Worm (Caenorhabditis elegans) whole organism, L2 larva: ENCODE measurements around the gene srsx-37.
"Not testable (repeated sequence)": the region's sequence is repeated elsewhere in the genome, so short reads cannot be mapped to it uniquely, and the experiment has no call there.

Experiments used
- C34F6.9 ChIP-seq: fragments of 150-350 bp; optimal IDR thresholded peaks from 2 replicates; lab custom pipeline; 2014; ENCODE audit warnings: missing biosample characterization, missing genetic modification characterization
- Y55F3AM.14 ChIP-seq: fragments of 200-800 bp; sonication (Bioruptor generic); optimal IDR thresholded peaks from 2 replicates; lab custom pipeline; 2018; ENCODE audit warnings: mild to moderate bottlenecking, missing genetic modification characterization, missing compliant biosample characterization
- ZK546.5 ChIP-seq: sonication (generic microtip); optimal IDR thresholded peaks from 2 replicates; lab custom pipeline; 2017; ENCODE audit warnings: missing biosample characterization, missing genetic modification characterization
- alr-1 ChIP-seq: fragments of 150-350 bp; optimal IDR thresholded peaks from 2 replicates; lab custom pipeline; 2014; ENCODE audit warnings: missing biosample characterization, missing genetic modification characterization
- aly-2 ChIP-seq: fragments of 150-350 bp; optimal IDR thresholded peaks from 2 replicates; lab custom pipeline; 2014; ENCODE audit warnings: missing biosample characterization, missing genetic modification characterization
- ama-1 ChIP-seq: fragments of 150-350 bp; optimal IDR thresholded peaks from 2 replicates; lab custom pipeline; 2018; ENCODE audit warnings: inconsistent platforms
- ceh-16 ChIP-seq: fragments of 150-350 bp; optimal IDR thresholded peaks from 2 replicates; lab custom pipeline; 2014; ENCODE audit warnings: missing biosample characterization, missing genetic modification characterization
- ceh-82 ChIP-seq: fragments of 150-350 bp; optimal IDR thresholded peaks from 2 replicates; lab custom pipeline; 2014; ENCODE audit warnings: missing biosample characterization, missing genetic modification characterization
- crh-2 ChIP-seq: sonication (generic microtip); optimal IDR thresholded peaks from 2 replicates; lab custom pipeline; 2017; ENCODE audit warnings: missing biosample characterization, missing genetic modification characterization
- dmd-4 ChIP-seq: sonication (generic microtip); optimal IDR thresholded peaks from 2 replicates; lab custom pipeline; 2017; ENCODE audit warnings: missing biosample characterization, missing genetic modification characterization
- elt-1 ChIP-seq: fragments of 150-350 bp; optimal IDR thresholded peaks from 2 replicates; lab custom pipeline; 2014; ENCODE audit warnings: missing biosample characterization, missing genetic modification characterization
- elt-3 ChIP-seq: sonication (generic microtip); optimal IDR thresholded peaks from 2 replicates; lab custom pipeline; 2017; ENCODE audit warnings: missing biosample characterization, missing genetic modification characterization
- fos-1 ChIP-seq: fragments of 150-350 bp; optimal IDR thresholded peaks from 2 replicates; lab custom pipeline; 2014; ENCODE audit warnings: missing biosample characterization, missing genetic modification characterization
- gmeb-1 ChIP-seq: fragments of 150-350 bp; optimal IDR thresholded peaks from 2 replicates; lab custom pipeline; 2014; ENCODE audit warnings: missing biosample characterization, missing genetic modification characterization
- lin-11 ChIP-seq: fragments of 150-350 bp; sonication (generic microtip); optimal IDR thresholded peaks from 2 replicates; lab custom pipeline; 2014; ENCODE audit warnings: missing biosample characterization, missing genetic modification characterization, inconsistent platforms, mixed read lengths
- lin-13 ChIP-seq: fragments of 150-350 bp; optimal IDR thresholded peaks from 2 replicates; lab custom pipeline; 2014; ENCODE audit warnings: missing biosample characterization, missing genetic modification reagents, missing genetic modification characterization
- lsy-2 ChIP-seq, 2 experiments: fragments of 150-350 bp in 1 of 2; sonication (generic microtip) in 1 of 2; optimal IDR thresholded peaks; 2 replicates each; lab custom pipeline; 2014 to 2017; ENCODE audit warnings: missing biosample characterization in 2 of 2, missing genetic modification characterization in 2 of 2
- mab-5 ChIP-seq: fragments of 150-350 bp; optimal IDR thresholded peaks from 2 replicates; lab custom pipeline; 2014; ENCODE audit warnings: missing biosample characterization, missing genetic modification characterization
- mdl-1 ChIP-seq, 2 experiments: fragments of 150-350 bp in 1 of 2; sonication (generic microtip) in 1 of 2; optimal IDR thresholded peaks; 2 replicates each; lab custom pipeline; 2017; ENCODE audit warnings: missing biosample characterization in 2 of 2, missing genetic modification characterization in 2 of 2
- nhr-10 ChIP-seq: sonication (generic microtip); optimal IDR thresholded peaks from 2 replicates; lab custom pipeline; 2017; ENCODE audit warnings: missing biosample characterization, missing genetic modification characterization
- nhr-12 ChIP-seq: fragments of 150-350 bp; optimal IDR thresholded peaks from 2 replicates; lab custom pipeline; 2014; ENCODE audit warnings: missing biosample characterization, missing genetic modification characterization
- nhr-21 ChIP-seq: fragments of 150-350 bp; optimal IDR thresholded peaks from 2 replicates; lab custom pipeline; 2014; ENCODE audit warnings: missing biosample characterization, missing genetic modification characterization
- nhr-237 ChIP-seq: fragments of 150-350 bp; optimal IDR thresholded peaks from 2 replicates; lab custom pipeline; 2014; ENCODE audit warnings: missing biosample characterization, missing genetic modification characterization
- nhr-25 ChIP-seq: fragments of 150-350 bp; sonication (generic microtip); optimal IDR thresholded peaks from 3 replicates; lab custom pipeline; 2014; ENCODE audit warnings: missing biosample characterization, missing genetic modification characterization
- peb-1 ChIP-seq: fragments of 150-350 bp; optimal IDR thresholded peaks from 2 replicates; lab custom pipeline; 2014; ENCODE audit warnings: missing biosample characterization, missing genetic modification characterization
- sem-4 ChIP-seq: fragments of 150-350 bp; optimal IDR thresholded peaks from 2 replicates; lab custom pipeline; 2014; ENCODE audit warnings: missing biosample characterization, missing genetic modification reagents, missing genetic modification characterization
- skn-1 ChIP-seq: sonication (generic microtip); optimal IDR thresholded peaks from 2 replicates; lab custom pipeline; 2017; ENCODE audit warnings: missing biosample characterization, missing genetic modification characterization
- sma-9 ChIP-seq, 2 experiments: fragments of 150-350 bp in 1 of 2; sonication (generic microtip) in 1 of 2; optimal IDR thresholded peaks; 2 replicates each; lab custom pipeline; 2014 to 2016; ENCODE audit warnings: missing genetic modification characterization in 2 of 2, mild to moderate bottlenecking in 1 of 2, missing biosample characterization in 1 of 2, missing compliant biosample characterization in 1 of 2, missing genetic modification reagents in 1 of 2, moderate library complexity in 1 of 2
- snpc-4 ChIP-seq: fragments of 150-350 bp; optimal IDR thresholded peaks from 2 replicates; lab custom pipeline; 2014; ENCODE audit warnings: missing biosample characterization, missing genetic modification characterization
- unc-55 ChIP-seq: fragments of 150-350 bp; sonication (generic microtip); optimal IDR thresholded peaks from 3 replicates; lab custom pipeline; 2014; ENCODE audit warnings: missing biosample characterization, missing genetic modification reagents, missing genetic modification characterization
- unc-62 ChIP-seq: fragments of 150-350 bp; optimal IDR thresholded peaks from 2 replicates; lab custom pipeline; 2014; ENCODE audit warnings: missing biosample characterization, missing genetic modification reagents, missing genetic modification characterization
- zag-1 ChIP-seq: fragments of 150-350 bp; optimal IDR thresholded peaks from 2 replicates; lab custom pipeline; 2014; ENCODE audit warnings: missing biosample characterization, missing genetic modification characterization
- ztf-11 ChIP-seq: sonication (generic microtip); optimal IDR thresholded peaks from 2 replicates; lab custom pipeline; 2017; ENCODE audit warnings: missing biosample characterization, missing genetic modification characterization
- ztf-4 ChIP-seq: fragments of 150-350 bp; optimal IDR thresholded peaks from 2 replicates; lab custom pipeline; 2014; ENCODE audit warnings: missing biosample characterization, missing genetic modification characterization

srsx-37 gene

ce11 chrV:15252082-15252481 lies 6.9 kb downstream of the srsx-37 start, which contains the start of gene srbc-76:
Gene srbc-76, plus strand, starts transcription at chrV:15252382.
- TF ChIP-seq sma-9 (GFP tag; optimal IDR thresholded peaks at IDR 0.05; lab: Kevin White, UChicago) (no peak), sma-9 (tag; optimal IDR thresholded peaks at IDR 0.05; lab: Kevin White, UChicago) (no peak), nhr-21 (tag; lab: Kevin White, UChicago) (no peak), lin-11 (tag; lab: Kevin White, UChicago) (no peak), ceh-82 (tag; lab: Kevin White, UChicago) (no peak), elt-3 (no peak), unc-62 (GFP tag; lab: Kevin White, UChicago) (no peak), lsy-2 (tag; optimal IDR thresholded peaks at IDR 0.05; lab: Kevin White, UChicago) (no peak), alr-1 (tag; lab: Kevin White, UChicago) (no peak), ztf-4 (no peak), C34F6.9 (no peak), nhr-12 (tag; lab: Kevin White, UChicago) (no peak), ztf-11 (tag; lab: Kevin White, UChicago) (no peak), gmeb-1 (no peak), mab-5 (tag; lab: Kevin White, UChicago) (no peak)

- not testable (repeated sequence) for TF ChIP-seq ztf-11 (tag; lab: Kevin White, UChicago); sma-9 (GFP tag; optimal IDR thresholded peaks at IDR 0.05; lab: Kevin White, UChicago); sma-9 (tag; optimal IDR thresholded peaks at IDR 0.05; lab: Kevin White, UChicago); aly-2 (tag; lab: Kevin White, UChicago)
Observed at ce11 chrV:15250304-15250703, 8.6 kb downstream of the srsx-37 start, which contains the start of gene srd-28. Gene srd-28, plus strand, starts transcription at chrV:15250604.

ce11 chrV:15244456-15244855 lies 14.5 kb downstream of the srsx-37 start, which contains the start of gene kin-30:
Gene kin-30, plus strand, starts transcription at chrV:15244756.
- no peak for TF ChIP-seq nhr-237 (tag; lab: Kevin White, UChicago)
- TF ChIP-seq nhr-21 (tag; lab: Kevin White, UChicago) = no peak
- no peak for TF ChIP-seq lin-13 (GFP tag; lab: Kevin White, UChicago)
- no peak for TF ChIP-seq nhr-25 (tag; lab: Kevin White, UChicago)
- no peak for TF ChIP-seq sem-4
- TF ChIP-seq snpc-4 (tag; lab: Kevin White, UChicago) = no peak
- no peak for TF ChIP-seq ama-1
- no peak for TF ChIP-seq lin-11 (tag; lab: Kevin White, UChicago)
- no peak for TF ChIP-seq mdl-1 (tag; optimal IDR thresholded peaks at IDR 0.05; lab: Kevin White, UChicago)
- no peak for TF ChIP-seq dmd-4 (tag; lab: Kevin White, UChicago)
- no peak for TF ChIP-seq Y55F3AM.14 (GFP tag; lab: Kevin White, UChicago)
- no peak for TF ChIP-seq skn-1 (tag; lab: Kevin White, UChicago)
- TF ChIP-seq ceh-16 (tag; lab: Kevin White, UChicago) = no peak
- TF ChIP-seq nhr-12 (tag; lab: Kevin White, UChicago) = no peak
- no peak for TF ChIP-seq unc-62 (GFP tag; lab: Kevin White, UChicago)
- TF ChIP-seq elt-3 = no peak
- no peak for TF ChIP-seq zag-1 (tag; lab: Kevin White, UChicago)

- TF ChIP-seq crh-2 (tag; lab: Kevin White, UChicago) = no peak
- TF ChIP-seq skn-1 (tag; lab: Kevin White, UChicago) = no peak
- no peak for TF ChIP-seq lin-11 (tag; lab: Kevin White, UChicago)
- no peak for TF ChIP-seq nhr-12 (tag; lab: Kevin White, UChicago)
- TF ChIP-seq peb-1 (tag; lab: Kevin White, UChicago) = no peak
- TF ChIP-seq sma-9 (GFP tag; optimal IDR thresholded peaks at IDR 0.05; lab: Kevin White, UChicago) = no peak
- no peak for TF ChIP-seq sma-9 (tag; optimal IDR thresholded peaks at IDR 0.05; lab: Kevin White, UChicago)
- TF ChIP-seq nhr-10 (tag; lab: Kevin White, UChicago) = no peak
- no peak for TF ChIP-seq unc-62 (GFP tag; lab: Kevin White, UChicago)
Observed at ce11 chrV:15241259-15241658, 17.7 kb downstream of the srsx-37 start, which contains the start of gene chil-12. Gene chil-12, plus strand, starts transcription at chrV:15241559.

- TF ChIP-seq alr-1 (tag; lab: Kevin White, UChicago) (no peak), zag-1 (tag; lab: Kevin White, UChicago) (no peak), ceh-82 (tag; lab: Kevin White, UChicago) (no peak), elt-1 (tag; lab: Kevin White, UChicago) (no peak), ZK546.5 (tag; lab: Kevin White, UChicago) (no peak), ztf-4 (no peak), aly-2 (tag; lab: Kevin White, UChicago) (no peak), unc-55 (GFP tag; lab: Kevin White, UChicago) (no peak), ama-1 (no peak), lin-11 (tag; lab: Kevin White, UChicago) (no peak), nhr-10 (tag; lab: Kevin White, UChicago) (no peak), fos-1 (no peak), dmd-4 (tag; lab: Kevin White, UChicago) (no peak), nhr-21 (tag; lab: Kevin White, UChicago) (no peak), Y55F3AM.14 (GFP tag; lab: Kevin White, UChicago) (no peak)
Observed at ce11 chrV:15240215-15240614, 18.7 kb downstream of the srsx-37 start, which contains the start of gene srw-11. Gene srw-11, minus strand, starts transcription at chrV:15240315.
